Fruit fly (Drosophila melanogaster): ENCODE results near the gene Cyp313a4.

Cyp313a4 gene

dm6 chr3R:12653511-12654252, 27.5 kb downstream of the Cyp313a4 start (continued):
- TF ChIP-seq Ets21C (GFP tag; optimal IDR thresholded peaks at IDR 0.05) (no peak), Sox102F (GFP tag; optimal IDR thresholded peaks at IDR 0.05) (no peak), Sox15 (GFP tag; optimal IDR thresholded peaks at IDR 0.05) (no peak), dac (GFP tag; optimal IDR thresholded peaks at IDR 0.05) (peak; percentile 51), lz (GFP tag; optimal IDR thresholded peaks at IDR 0.05) (no peak), Met (GFP tag; optimal IDR thresholded peaks at IDR 0.05) (no peak), CG6792 (GFP tag; optimal IDR thresholded peaks at IDR 0.05) (no peak), acj6 (GFP tag; optimal IDR thresholded peaks at IDR 0.05) (no peak), fkh (GFP tag; optimal IDR thresholded peaks at IDR 0.05) (peak; percentile 56), CG8119 (GFP tag; IDR thresholded peaks at IDR 0.05) (peak; percentile 88), Ets96B (tag; optimal IDR thresholded peaks at IDR 0.05) (no peak), CG15336 (GFP tag; IDR thresholded peaks at IDR 0.05) (peak; percentile 82), dsx (GFP tag; optimal IDR thresholded peaks at IDR 0.05; ENCODE audit: poor library complexity, severe bottlenecking) (no peak), CG10631 (GFP tag; optimal IDR thresholded peaks at IDR 0.05) (no peak), fd59A (GFP tag; optimal IDR thresholded peaks at IDR 0.05) (no peak), esn (GFP tag; optimal IDR thresholded peaks at IDR 0.05) (no peak), CG10669 (GFP tag; optimal IDR thresholded peaks at IDR 0.05) (no peak), CG6808 (GFP tag; optimal IDR thresholded peaks at IDR 0.05) (no peak), cyc (GFP tag; optimal IDR thresholded peaks at IDR 0.05) (no peak), svp (GFP tag) (peak; percentile 58), Hr39 (GFP tag; optimal IDR thresholded peaks at IDR 0.05) (no peak), Eip78C (GFP tag) (peak; percentile 51), CG6163 (GFP tag; IDR thresholded peaks at IDR 0.05) (peak; percentile 39; the same call in 2 of the 3 replicates), CG9139 (GFP tag; optimal IDR thresholded peaks at IDR 0.05) (no peak), Hr38 (GFP tag; optimal IDR thresholded peaks at IDR 0.05) (no peak), CG16779 (tag; optimal IDR thresholded peaks at IDR 0.05) (no peak), pdm3 (GFP tag; optimal IDR thresholded peaks at IDR 0.05) (no peak), CG31627 (GFP tag; optimal IDR thresholded peaks at IDR 0.05) (no peak), Lpt (GFP tag; optimal IDR thresholded peaks at IDR 0.05) (peak; percentile 48), vri (GFP tag; optimal IDR thresholded peaks at IDR 0.05) (peak; percentile 50), topi (GFP tag; optimal IDR thresholded peaks at IDR 0.05) (no peak), CG8319 (GFP tag; optimal IDR thresholded peaks at IDR 0.05) (no peak), Gug (GFP tag; IDR thresholded peaks at IDR 0.05) (peak; percentile 68), CG11294 (GFP tag; IDR thresholded peaks at IDR 0.05) (peak; percentile 78; the same call in 1 of the 2 replicates), OdsH (GFP tag; optimal IDR thresholded peaks at IDR 0.05) (peak; percentile 27), fd85E (GFP tag; optimal IDR thresholded peaks at IDR 0.05) (no peak), CG3032 (tag; optimal IDR thresholded peaks at IDR 0.05) (no peak), CG11902 (GFP tag; optimal IDR thresholded peaks at IDR 0.05) (no peak), Eip75B (GFP tag; optimal IDR thresholded peaks at IDR 0.05) (no peak)

- TF ChIP-seq CG6808 (GFP tag; optimal IDR thresholded peaks at IDR 0.05), result no peak
- TF ChIP-seq CG11762 (GFP tag; optimal IDR thresholded peaks at IDR 0.05; ENCODE audit: insufficient read depth), result no peak
- no peak for TF ChIP-seq acj6 (GFP tag; optimal IDR thresholded peaks at IDR 0.05)
- no peak for TF ChIP-seq ss (GFP tag; optimal IDR thresholded peaks at IDR 0.05)
- no peak for TF ChIP-seq CG32006 (GFP tag; optimal IDR thresholded peaks at IDR 0.05)
- no peak for TF ChIP-seq lz (GFP tag; optimal IDR thresholded peaks at IDR 0.05)
- no peak for TF ChIP-seq CG6792 (GFP tag; optimal IDR thresholded peaks at IDR 0.05)
- TF ChIP-seq CG3032 (tag; optimal IDR thresholded peaks at IDR 0.05), result no peak
- TF ChIP-seq CG6854 (GFP tag; optimal IDR thresholded peaks at IDR 0.05), result no peak
- no peak for TF ChIP-seq dsx (GFP tag; optimal IDR thresholded peaks at IDR 0.05; ENCODE audit: poor library complexity, severe bottlenecking)
Measured at dm6 chr3R:12652736-12653135, 28.4 kb downstream of the Cyp313a4 start.

Measured in whole organism, prepupa.